Worm (Caenorhabditis elegans) whole organism, L2 larva: ENCODE results near the gene pstk-1.
A peak's percentile ranks its signal among the peaks of the same experiment; 100 is the strongest.

ENCODE experiments used
- ama-1 ChIP-seq: fragments of 150-350 bp; optimal IDR thresholded peaks from 2 replicates; lab custom pipeline; 2018; ENCODE audit warnings: inconsistent platforms
- ceh-82 ChIP-seq: fragments of 150-350 bp; optimal IDR thresholded peaks from 2 replicates; lab custom pipeline; 2014; ENCODE audit warnings: missing biosample characterization, missing genetic modification characterization
- elt-3 ChIP-seq: sonication (generic microtip); optimal IDR thresholded peaks from 2 replicates; lab custom pipeline; 2017; ENCODE audit warnings: missing biosample characterization, missing genetic modification characterization
- fos-1 ChIP-seq: fragments of 150-350 bp; optimal IDR thresholded peaks from 2 replicates; lab custom pipeline; 2014; ENCODE audit warnings: missing biosample characterization, missing genetic modification characterization
- lin-13 ChIP-seq: fragments of 150-350 bp; optimal IDR thresholded peaks from 2 replicates; lab custom pipeline; 2014; ENCODE audit warnings: missing biosample characterization, missing genetic modification reagents, missing genetic modification characterization
- lsy-2 ChIP-seq, 2 experiments: fragments of 150-350 bp in 1 of 2; sonication (generic microtip) in 1 of 2; optimal IDR thresholded peaks; 2 replicates each; lab custom pipeline; 2014 to 2017; ENCODE audit warnings: missing biosample characterization in 2 of 2, missing genetic modification characterization in 2 of 2
- nhr-237 ChIP-seq: fragments of 150-350 bp; optimal IDR thresholded peaks from 2 replicates; lab custom pipeline; 2014; ENCODE audit warnings: missing biosample characterization, missing genetic modification characterization
- nhr-25 ChIP-seq: fragments of 150-350 bp; sonication (generic microtip); optimal IDR thresholded peaks from 3 replicates; lab custom pipeline; 2014; ENCODE audit warnings: missing biosample characterization, missing genetic modification characterization
- skn-1 ChIP-seq: sonication (generic microtip); optimal IDR thresholded peaks from 2 replicates; lab custom pipeline; 2017; ENCODE audit warnings: missing biosample characterization, missing genetic modification characterization

DNA sequence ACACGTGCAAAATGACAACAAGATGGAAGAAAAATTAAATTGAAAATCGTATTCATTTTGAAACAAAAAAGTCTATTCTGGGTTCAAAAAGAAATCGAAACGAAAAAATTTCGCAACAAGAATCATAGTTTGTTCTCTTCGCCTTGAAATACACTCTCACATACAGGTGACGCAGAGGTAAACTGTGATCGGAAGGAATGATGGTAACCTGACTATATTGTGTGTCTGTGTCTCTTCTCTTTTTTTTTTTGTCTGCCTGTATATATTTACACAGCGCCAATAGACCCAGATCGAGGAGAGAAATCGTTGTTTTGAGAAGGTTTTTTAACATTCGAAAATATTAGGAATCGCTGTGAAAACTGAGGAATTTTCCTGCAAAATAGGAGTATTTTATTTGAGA lies 42.3 kb upstream of the pstk-1 start:
- TF ChIP-seq lsy-2 (tag; optimal IDR thresholded peaks at IDR 0.05; lab: Kevin White, UChicago) = no peak
- TF ChIP-seq fos-1 (tag; lab: Kevin White, UChicago) = peak; percentile 97
- TF ChIP-seq lin-13 (GFP tag; lab: Kevin White, UChicago) = no peak
- TF ChIP-seq ceh-82 (tag; lab: Kevin White, UChicago) = no peak
- TF ChIP-seq skn-1 (tag; lab: Kevin White, UChicago) = no peak
- TF ChIP-seq nhr-237 = no peak
- no peak for TF ChIP-seq nhr-25 (tag; lab: Kevin White, UChicago)
- no peak for TF ChIP-seq ama-1 (lab: Kevin White, UChicago)
- no peak for TF ChIP-seq elt-3 (tag; lab: Kevin White, UChicago)
